Fruit fly (Drosophila melanogaster) whole organism, embryonic: ENCODE measurements around the gene Awh.

Experiments used
- Adf1 ChIP-seq: fragments of 200-800 bp; sonication (Bioruptor generic); IDR thresholded peaks from 2 replicates; pipeline ENCODE4 v1.3.6; 2022; ENCODE audit warnings: missing biosample characterization, missing genetic modification characterization
- CG10543 ChIP-seq: fragments of 200-800 bp; sonication (Bioruptor generic); optimal IDR thresholded peaks from 3 replicates; lab custom pipeline; 2017; ENCODE audit warnings: missing biosample characterization, mild to moderate bottlenecking, missing genetic modification characterization, moderate library complexity
- CG10565 ChIP-seq: fragments of 200-800 bp; sonication (Bioruptor generic); optimal IDR thresholded peaks from 3 replicates; lab custom pipeline; 2016; ENCODE audit warnings: missing biosample characterization, mild to moderate bottlenecking, missing genetic modification characterization
- CG12236 ChIP-seq: fragments of 200-800 bp; sonication (Bioruptor generic); optimal IDR thresholded peaks from 2 replicates; lab custom pipeline; 2016; ENCODE audit warnings: missing biosample characterization, missing genetic modification characterization
- CG13123 ChIP-seq: fragments of 200-800 bp; sonication (Bioruptor generic); optimal IDR thresholded peaks from 2 replicates; lab custom pipeline; 2016; ENCODE audit warnings: missing biosample characterization, missing genetic modification characterization
- CG13287 ChIP-seq: fragments of 200-800 bp; sonication (Bioruptor generic); IDR thresholded peaks from 2 replicates; pipeline ENCODE4 v1.3.6; 2022; ENCODE audit warnings: missing biosample characterization, missing genetic modification characterization; ENCODE audit not compliant: partially characterized antibody
- CG13296 ChIP-seq: fragments of 200-800 bp; sonication (Bioruptor generic); optimal IDR thresholded peaks from 3 replicates; lab custom pipeline; 2018; ENCODE audit warnings: missing biosample characterization, mild to moderate bottlenecking, missing genetic modification characterization
- CG1529 ChIP-seq: fragments of 200-800 bp; sonication (Bioruptor generic); optimal IDR thresholded peaks from 3 replicates; lab custom pipeline; 2018; ENCODE audit warnings: missing biosample characterization, missing genetic modification characterization
- CG15696 ChIP-seq: fragments of 200-800 bp; sonication (Bioruptor generic); optimal IDR thresholded peaks from 2 replicates; lab custom pipeline; 2019; ENCODE audit warnings: missing biosample characterization, mild to moderate bottlenecking, missing genetic modification characterization, moderate library complexity
- CG18262 ChIP-seq: fragments of 200-800 bp; optimal IDR thresholded peaks from 3 replicates; lab custom pipeline; 2019; ENCODE audit warnings: missing biosample characterization, mild to moderate bottlenecking, missing genetic modification characterization, moderate library complexity
- CG1832 ChIP-seq: fragments of 200-800 bp; sonication (Bioruptor generic); optimal IDR thresholded peaks from 2 replicates; lab custom pipeline; 2017; ENCODE audit warnings: missing biosample characterization, mild to moderate bottlenecking, missing genetic modification characterization, inconsistent platforms
- CG2129 ChIP-seq: fragments of 200-800 bp; sonication (Bioruptor generic); IDR thresholded peaks from 2 replicates; pipeline ENCODE4 v1.3.6; 2022; ENCODE audit warnings: missing biosample characterization, missing genetic modification characterization; ENCODE audit not compliant: partially characterized antibody
- CG2712 ChIP-seq: fragments of 200-800 bp; optimal IDR thresholded peaks from 3 replicates; lab custom pipeline; 2019; ENCODE audit warnings: missing biosample characterization, mild to moderate bottlenecking, missing genetic modification characterization, moderate library complexity
- CG2875 ChIP-seq: fragments of 200-800 bp; sonication (Bioruptor generic); optimal IDR thresholded peaks from 2 replicates; lab custom pipeline; 2017; ENCODE audit warnings: missing biosample characterization, mild to moderate bottlenecking, missing genetic modification characterization, missing genetic modification reagents
- CG3407 ChIP-seq: fragments of 200-800 bp; sonication (Bioruptor generic); optimal IDR thresholded peaks from 2 replicates; lab custom pipeline; 2018; ENCODE audit warnings: missing biosample characterization, mild to moderate bottlenecking, missing genetic modification characterization
- CG43689 ChIP-seq: fragments of 200-800 bp; sonication (Bioruptor generic); IDR thresholded peaks from 2 replicates; pipeline ENCODE4 v1.3.6; 2022; ENCODE audit warnings: missing biosample characterization, missing genetic modification characterization
- CG4820 ChIP-seq: fragments of 200-800 bp; sonication (Bioruptor generic); optimal IDR thresholded peaks from 3 replicates; lab custom pipeline; 2016; ENCODE audit warnings: missing biosample characterization, missing genetic modification characterization
- CG6683 ChIP-seq: fragments of 200-800 bp; sonication (Bioruptor generic); optimal IDR thresholded peaks from 2 replicates; lab custom pipeline; 2017; ENCODE audit warnings: missing biosample characterization, mild to moderate bottlenecking, missing genetic modification characterization, missing genetic modification reagents
- CHES-1-like ChIP-seq: fragments of 200-800 bp; sonication (Bioruptor generic); optimal IDR thresholded peaks from 2 replicates; lab custom pipeline; 2016; ENCODE audit warnings: missing biosample characterization, missing genetic modification characterization
- CoRest ChIP-seq: fragments of 200-800 bp; sonication (Bioruptor generic); optimal IDR thresholded peaks from 3 replicates; lab custom pipeline; 2018; ENCODE audit warnings: missing biosample characterization, mild to moderate bottlenecking, missing genetic modification characterization, moderate library complexity
- D19A ChIP-seq: fragments of 200-800 bp; optimal IDR thresholded peaks from 3 replicates; lab custom pipeline; 2019; ENCODE audit warnings: missing biosample characterization, mild to moderate bottlenecking, missing genetic modification characterization, moderate library complexity
- Dad ChIP-seq: fragments of 200-800 bp; sonication (Bioruptor generic); optimal IDR thresholded peaks from 3 replicates; lab custom pipeline; 2016; ENCODE audit warnings: missing biosample characterization, missing genetic modification characterization
- ERR ChIP-seq: fragments of 200-800 bp; sonication (Bioruptor generic); optimal IDR thresholded peaks from 2 replicates; lab custom pipeline; 2016; ENCODE audit warnings: missing biosample characterization, missing genetic modification characterization
- Ets65A ChIP-seq: fragments of 200-800 bp; sonication (Bioruptor generic); peaks from one replicate; lab custom pipeline; 2016; ENCODE audit warnings: missing biosample characterization, missing genetic modification characterization
- H2.0 ChIP-seq: fragments of 200-800 bp; sonication (Bioruptor generic); IDR thresholded peaks from 2 replicates; pipeline ENCODE4 v1.3.6; 2022; ENCODE audit warnings: missing biosample characterization, missing genetic modification characterization
- HHEX ChIP-seq: fragments of 200-800 bp; sonication (Bioruptor generic); optimal IDR thresholded peaks from 3 replicates; lab custom pipeline; 2017; ENCODE audit warnings: missing biosample characterization, mild to moderate bottlenecking, missing genetic modification characterization, missing genetic modification reagents
- Hey ChIP-seq: fragments of 200-800 bp; sonication (Bioruptor generic); optimal IDR thresholded peaks from 3 replicates; lab custom pipeline; 2018; ENCODE audit warnings: missing biosample characterization, mild to moderate bottlenecking, missing genetic modification characterization
- Hmx ChIP-seq: fragments of 200-800 bp; sonication (Bioruptor generic); optimal IDR thresholded peaks from 2 replicates; lab custom pipeline; 2016; ENCODE audit warnings: missing biosample characterization, missing genetic modification characterization
- MESR4 ChIP-seq: fragments of 200-800 bp; sonication (Bioruptor generic); optimal IDR thresholded peaks from 2 replicates; lab custom pipeline; 2018; ENCODE audit warnings: missing biosample characterization, mild to moderate bottlenecking, missing genetic modification characterization, moderate library complexity
- Optix ChIP-seq: fragments of 200-800 bp; sonication (Bioruptor generic); IDR thresholded peaks from 3 replicates; pipeline ENCODE4 v1.3.6; 2022; ENCODE audit warnings: missing biosample characterization, missing genetic modification characterization
- Ptx1 ChIP-seq: fragments of 200-800 bp; sonication (Bioruptor generic); IDR thresholded peaks from 2 replicates; pipeline ENCODE4 v1.3.6; 2022; ENCODE audit warnings: missing biosample characterization, missing genetic modification characterization
- Sin3A ChIP-seq: fragments of >200 bp; optimal IDR thresholded peaks from 2 replicates; lab custom pipeline; 2018
- Usf ChIP-seq: fragments of 200-800 bp; sonication (Bioruptor generic); optimal IDR thresholded peaks from 2 replicates; lab custom pipeline; 2017; ENCODE audit warnings: missing genotype, missing biosample characterization, missing genetic modification characterization
- bbx ChIP-seq: fragments of 200-800 bp; sonication (Bioruptor generic); IDR thresholded peaks from 2 replicates; pipeline ENCODE4 v1.3.6; 2022; ENCODE audit warnings: missing biosample characterization, missing genetic modification characterization; ENCODE audit not compliant: partially characterized antibody
- bcd ChIP-seq: fragments of 200-800 bp; sonication (Bioruptor generic); optimal IDR thresholded peaks from 2 replicates; lab custom pipeline; 2017; ENCODE audit warnings: missing biosample characterization, mild to moderate bottlenecking, missing genetic modification characterization
- bowl ChIP-seq: fragments of 200-800 bp; sonication (Bioruptor generic); IDR thresholded peaks from 2 replicates; pipeline ENCODE4 v1.3.6; 2022; ENCODE audit warnings: missing biosample characterization, missing genetic modification characterization
- dpn ChIP-seq, 2 experiments: fragments of 200-800 bp; sonication (Bioruptor generic); optimal IDR thresholded peaks; 3 replicates each; lab custom pipeline; 2016; ENCODE audit warnings: missing biosample characterization in 2 of 2, missing genetic modification characterization in 2 of 2
- esg ChIP-seq: fragments of 200-800 bp; sonication (Bioruptor generic); conservative IDR thresholded peaks from 2 replicates; pipeline ENCODE4 v1.3.6; 2022; ENCODE audit warnings: missing biosample characterization, missing genetic modification characterization
- eyg ChIP-seq: fragments of 200-800 bp; sonication (Bioruptor generic); optimal IDR thresholded peaks from 3 replicates; lab custom pipeline; 2016; ENCODE audit warnings: missing biosample characterization, missing genetic modification characterization
- ftz-f1 ChIP-seq: fragments of 200-800 bp; sonication (Bioruptor generic); optimal IDR thresholded peaks from 2 replicates; lab custom pipeline; 2016; ENCODE audit warnings: missing biosample characterization, missing genetic modification characterization
- gcm2 ChIP-seq: fragments of 200-800 bp; sonication (Bioruptor generic); optimal IDR thresholded peaks from 2 replicates; lab custom pipeline; 2016; ENCODE audit warnings: missing biosample characterization, missing genetic modification characterization
- gsb ChIP-seq: fragments of 200-800 bp; sonication (Bioruptor generic); IDR thresholded peaks from 2 replicates; pipeline ENCODE4 v1.3.6; 2022; ENCODE audit warnings: missing biosample characterization, missing genetic modification characterization
- her ChIP-seq: fragments of 200-800 bp; sonication (Bioruptor generic); optimal IDR thresholded peaks from 2 replicates; lab custom pipeline; 2016; ENCODE audit warnings: missing biosample characterization, missing genetic modification characterization
- ind ChIP-seq: fragments of 200-800 bp; sonication (Bioruptor generic); optimal IDR thresholded peaks from 3 replicates; lab custom pipeline; 2016; ENCODE audit warnings: missing biosample characterization, missing genetic modification characterization
- lbe ChIP-seq: fragments of 200-800 bp; sonication (Bioruptor generic); optimal IDR thresholded peaks from 2 replicates; lab custom pipeline; 2016; ENCODE audit warnings: missing biosample characterization, mild to moderate bottlenecking, missing genetic modification characterization
- mam ChIP-seq: fragments of 200-800 bp; sonication (Bioruptor generic); optimal IDR thresholded peaks from 3 replicates; lab custom pipeline; 2016; ENCODE audit warnings: missing biosample characterization, missing genetic modification characterization
- sc ChIP-seq, 3 experiments: fragments of >200 bp in 2 of 3; fragments of 200-800 bp in 1 of 3; sonication (Bioruptor generic) in 1 of 3; optimal IDR thresholded peaks; 2 replicates in 2 of 3; 3 replicates in 1 of 3; lab custom pipeline; 2017; ENCODE audit warnings: mild to moderate bottlenecking in 1 of 3, missing biosample characterization in 1 of 3, missing genetic modification characterization in 1 of 3, missing genetic modification reagents in 1 of 3
- slbo ChIP-seq: fragments of 200-800 bp; sonication (Bioruptor generic); IDR thresholded peaks from 2 replicates; pipeline ENCODE4 v1.3.6; 2022; ENCODE audit warnings: missing biosample characterization, missing genetic modification characterization
- stwl ChIP-seq: fragments of 200-800 bp; sonication (Bioruptor generic); optimal IDR thresholded peaks from 3 replicates; lab custom pipeline; 2018; ENCODE audit warnings: missing biosample characterization, mild to moderate bottlenecking, missing genetic modification characterization, moderate library complexity
- wor ChIP-seq: fragments of 200-800 bp; sonication (Bioruptor generic); IDR thresholded peaks from 2 replicates; pipeline ENCODE4 v1.3.6; 2022; ENCODE audit warnings: missing biosample characterization, missing genetic modification characterization
- z ChIP-seq: fragments of 200-800 bp; sonication (Bioruptor generic); IDR thresholded peaks from 3 replicates; pipeline ENCODE4 v1.3.6; 2022; ENCODE audit warnings: missing biosample characterization, missing genetic modification characterization
- zfh2 ChIP-seq: fragments of 200-800 bp; sonication (Bioruptor generic); optimal IDR thresholded peaks from 2 replicates; lab custom pipeline; 2016; ENCODE audit warnings: missing biosample characterization, missing genetic modification characterization

Gene Awh

dm6 chr3L:3903301-3903700 lies 57.3 kb downstream of the Awh start, which contains the start of gene Sc2:
Gene Sc2, plus strand, starts transcription at chr3L:3903492.
- TF ChIP-seq gsb (GFP tag; lab: Robert Waterston, UW) = no peak
- no peak for TF ChIP-seq CG18262 (tag; lab: Kevin White, UChicago)
- TF ChIP-seq CG6683 = no peak
- TF ChIP-seq ind = no peak
- TF ChIP-seq sc (optimal IDR thresholded peaks at IDR 0.05; lab: Kevin White, UChicago) = no peak
- no peak for TF ChIP-seq sc (GFP tag; optimal IDR thresholded peaks at IDR 0.05; lab: Kevin White, UChicago)
- TF ChIP-seq Sin3A (lab: Kevin White, UChicago) = no peak
- no peak for TF ChIP-seq zfh2 (GFP tag; lab: Kevin White, UChicago)
- TF ChIP-seq esg (GFP tag; lab: Robert Waterston, UW) = no peak
- TF ChIP-seq bowl (GFP tag; lab: Robert Waterston, UW) = no peak
- no peak for TF ChIP-seq lbe (GFP tag; lab: Kevin White, UChicago)
- TF ChIP-seq dpn (GFP tag; optimal IDR thresholded peaks at IDR 0.05; lab: Kevin White, UChicago) = no peak
- TF ChIP-seq slbo (GFP tag; lab: Robert Waterston, UW) = peak; percentile 53; the same call in 1 of the 2 replicates
- no peak for TF ChIP-seq eyg (GFP tag; lab: Kevin White, UChicago)
- TF ChIP-seq Adf1 (GFP tag; lab: Robert Waterston, UW) = no peak
- TF ChIP-seq H2.0 = 0 out of 2 replicates have a peak, but pooled peaks have one; percentile 5
- TF ChIP-seq stwl = peak; percentile 45
- TF ChIP-seq wor (GFP tag; lab: Robert Waterston, UW) = no peak
- TF ChIP-seq HHEX (GFP tag; lab: Kevin White, UChicago) = no peak
- TF ChIP-seq Optix (GFP tag; lab: Robert Waterston, UW) = no peak
- TF ChIP-seq CG13296 (GFP tag; lab: Kevin White, UChicago) = no peak
- TF ChIP-seq Ets65A (GFP tag; lab: Kevin White, UChicago) = no peak
- 0 out of 3 replicates have a peak, but pooled peaks have one; percentile 12 for TF ChIP-seq z (GFP tag; lab: Robert Waterston, UW)
- no peak for TF ChIP-seq CG10543 (GFP tag; lab: Kevin White, UChicago)
- no peak for TF ChIP-seq CG10565 (GFP tag; lab: Kevin White, UChicago)
- TF ChIP-seq CHES-1-like (GFP tag; lab: Kevin White, UChicago) = no peak
- no peak for TF ChIP-seq CG2129
- no peak for TF ChIP-seq CG12236
- no peak for TF ChIP-seq CG15696 (tag; lab: Kevin White, UChicago)
- no peak for TF ChIP-seq Usf (GFP tag; lab: Kevin White, UChicago)
- TF ChIP-seq mam (GFP tag; lab: Kevin White, UChicago) = no peak
- TF ChIP-seq CG2875 (GFP tag; lab: Kevin White, UChicago) = no peak
- TF ChIP-seq ERR (GFP tag; lab: Kevin White, UChicago) = peak; percentile 49
- no peak for TF ChIP-seq CoRest
- no peak for TF ChIP-seq ftz-f1
- TF ChIP-seq CG13287 (GFP tag; lab: Robert Waterston, UW) = no peak; the same call in 1 of the 2 replicates
- TF ChIP-seq CG3407 (GFP tag; lab: Kevin White, UChicago) = no peak
- no peak for TF ChIP-seq her (GFP tag; lab: Kevin White, UChicago)
- TF ChIP-seq Ptx1 (GFP tag; lab: Robert Waterston, UW) = peak; percentile 23; the same call in 1 of the 2 replicates
- TF ChIP-seq Hey (tag; lab: Kevin White, UChicago) = no peak
- no peak for TF ChIP-seq gcm2 (GFP tag; lab: Kevin White, UChicago)
- peak; percentile 65 for TF ChIP-seq MESR4 (GFP tag; lab: Kevin White, UChicago)
- TF ChIP-seq CG13123 (GFP tag; lab: Kevin White, UChicago) = no peak
- TF ChIP-seq CG1529 (GFP tag; lab: Kevin White, UChicago) = no peak
- TF ChIP-seq CG2712 = no peak
- TF ChIP-seq CG43689 = no peak
- no peak for TF ChIP-seq CG4820 (GFP tag; lab: Kevin White, UChicago)
- no peak for TF ChIP-seq Hmx (GFP tag; lab: Kevin White, UChicago)
- TF ChIP-seq Dad (GFP tag; lab: Kevin White, UChicago) = no peak
- no peak for TF ChIP-seq D19A (tag; lab: Kevin White, UChicago)
- TF ChIP-seq CG1832 (GFP tag; lab: Kevin White, UChicago) = no peak
- peak; percentile 53; the same call in 1 of the 2 replicates for TF ChIP-seq bbx (GFP tag; lab: Robert Waterston, UW)
- TF ChIP-seq bcd (GFP tag; lab: Kevin White, UChicago) = no peak
